Worm (Caenorhabditis elegans) whole organism, L4 larva: Measurements from ENCODE around the gene rib-1.

Experiments
- F44E2.7 ChIP-seq: fragments of 200-800 bp; sonication (Bioruptor generic); IDR thresholded peaks from 2 replicates; pipeline ENCODE4 v2.1.2; 2022; ENCODE audit warnings: missing genetic modification characterization, missing compliant biosample characterization
- R02D3.7 ChIP-seq: fragments of 150-350 bp; sonication (generic microtip); optimal IDR thresholded peaks from 3 replicates; lab custom pipeline; 2014; ENCODE audit warnings: missing biosample characterization, missing genetic modification characterization
- Y5F2A.4 ChIP-seq: fragments of 200-800 bp; sonication (Bioruptor generic); optimal IDR thresholded peaks from 2 replicates; lab custom pipeline; 2018; ENCODE audit warnings: mild to moderate bottlenecking, missing genetic modification characterization, missing compliant biosample characterization
- Y75B8A.6 ChIP-seq: fragments of 200-800 bp; sonication (Bioruptor generic); IDR thresholded peaks from 2 replicates; pipeline ENCODE4 v1.3.6; 2022; ENCODE audit warnings: missing genetic modification reagents, missing genetic modification characterization, missing compliant biosample characterization
- ZK337.2 ChIP-seq: fragments of 200-800 bp; sonication (Bioruptor generic); IDR thresholded peaks from 2 replicates; pipeline ENCODE4 v1.3.6; 2022; ENCODE audit warnings: missing genetic modification reagents, missing genetic modification characterization, missing compliant biosample characterization
- aha-1 ChIP-seq: fragments of 150-350 bp; peaks from one replicate; lab custom pipeline; 2014; ENCODE audit warnings: missing biosample characterization, missing genetic modification characterization
- ceh-44 ChIP-seq: fragments of 200-800 bp; sonication (Bioruptor generic); IDR thresholded peaks from 2 replicates; pipeline ENCODE4 v1.3.6; 2022; ENCODE audit warnings: missing genetic modification reagents, missing genetic modification characterization, missing compliant biosample characterization
- ctbp-1 ChIP-seq: fragments of 200-800 bp; sonication (Bioruptor generic); IDR thresholded peaks from 2 replicates; pipeline ENCODE4 v1.3.6; 2022; ENCODE audit warnings: missing genetic modification reagents, missing genetic modification characterization, missing compliant biosample characterization
- daf-16 ChIP-seq, 3 experiments: sonication (generic microtip); optimal IDR thresholded peaks; 2 replicates each; lab custom pipeline; 2016 to 2017; ENCODE audit warnings: missing genetic modification characterization in 3 of 3, missing genetic modification reagents in 3 of 3, mild to moderate bottlenecking in 2 of 3, missing compliant biosample characterization in 2 of 3, missing biosample characterization in 1 of 3, moderate library complexity in 1 of 3
- dmd-6 ChIP-seq: fragments of 200-800 bp; sonication (Bioruptor generic); IDR thresholded peaks from 2 replicates; pipeline ENCODE4 v1.3.6; 2022; ENCODE audit warnings: missing genetic modification reagents, missing genetic modification characterization, missing compliant biosample characterization
- dmd-8 ChIP-seq: fragments of 200-800 bp; sonication (Bioruptor generic); IDR thresholded peaks from 2 replicates; pipeline ENCODE4 v1.3.6; 2022; ENCODE audit warnings: missing genetic modification characterization, missing compliant biosample characterization
- dpl-1 ChIP-seq: fragments of 150-350 bp; optimal IDR thresholded peaks from 2 replicates; lab custom pipeline; 2014; ENCODE audit warnings: missing biosample characterization, missing genetic modification reagents, missing genetic modification characterization
- dve-1 ChIP-seq: sonication (generic microtip); optimal IDR thresholded peaks from 2 replicates; lab custom pipeline; 2017; ENCODE audit warnings: antibody characterized with exemption, mild to moderate bottlenecking, missing genetic modification characterization, missing compliant biosample characterization; ENCODE audit not compliant: insufficient read depth
- egl-43 ChIP-seq: fragments of 200-800 bp; sonication (Bioruptor generic); IDR thresholded peaks from 2 replicates; pipeline ENCODE4 v1.3.6; 2022; ENCODE audit warnings: missing genetic modification reagents, missing genetic modification characterization, missing compliant biosample characterization
- hlh-11 ChIP-seq: fragments of 200-800 bp; sonication (Bioruptor generic); optimal IDR thresholded peaks from 2 replicates; lab custom pipeline; 2018; ENCODE audit warnings: mild to moderate bottlenecking, missing genetic modification characterization, missing compliant biosample characterization
- hlh-30 ChIP-seq: sonication (generic microtip); optimal IDR thresholded peaks from 2 replicates; lab custom pipeline; 2017; ENCODE audit warnings: antibody characterized with exemption, mild to moderate bottlenecking, missing genetic modification characterization, missing compliant biosample characterization; ENCODE audit not compliant: insufficient read depth
- lim-7 ChIP-seq: fragments of 200-800 bp; sonication (Bioruptor generic); IDR thresholded peaks from 2 replicates; pipeline ENCODE4 v1.3.6; 2022; ENCODE audit warnings: missing genetic modification characterization, missing compliant biosample characterization
- lin-39 ChIP-seq: fragments of 150-350 bp; optimal IDR thresholded peaks from 2 replicates; lab custom pipeline; 2014; ENCODE audit warnings: missing biosample characterization, missing genetic modification reagents, missing genetic modification characterization
- madf-9 ChIP-seq: fragments of 200-800 bp; sonication (Bioruptor generic); conservative IDR thresholded peaks from 2 replicates; pipeline ENCODE4 v1.3.6; 2022; ENCODE audit warnings: missing genetic modification reagents, missing genetic modification characterization, missing compliant biosample characterization
- mdl-1 ChIP-seq, 2 experiments: fragments of 150-350 bp in 1 of 2; sonication (generic microtip) in 1 of 2; optimal IDR thresholded peaks; 2 replicates each; lab custom pipeline; 2014 to 2017; ENCODE audit warnings: missing biosample characterization in 2 of 2, missing genetic modification characterization in 2 of 2
- mxl-2 ChIP-seq: fragments of 200-800 bp; sonication (Bioruptor generic); conservative IDR thresholded peaks from 2 replicates; pipeline ENCODE4 v1.3.6; 2022; ENCODE audit warnings: missing genetic modification reagents, missing genetic modification characterization, missing compliant biosample characterization
- mxl-3 ChIP-seq: fragments of 200-800 bp; sonication (Bioruptor generic); optimal IDR thresholded peaks from 2 replicates; lab custom pipeline; 2018; ENCODE audit warnings: mild to moderate bottlenecking, missing genetic modification characterization, missing compliant biosample characterization
- nhr-10 ChIP-seq: fragments of 150-350 bp; optimal IDR thresholded peaks from 2 replicates; lab custom pipeline; 2014; ENCODE audit warnings: missing biosample characterization, missing genetic modification characterization
- nhr-237 ChIP-seq: sonication (generic microtip); optimal IDR thresholded peaks from 2 replicates; lab custom pipeline; 2017; ENCODE audit warnings: missing biosample characterization, missing genetic modification characterization
- nhr-28 ChIP-seq: fragments of 150-350 bp; optimal IDR thresholded peaks from 2 replicates; lab custom pipeline; 2014; ENCODE audit warnings: missing biosample characterization, missing genetic modification characterization
- nhr-41 ChIP-seq: fragments of 200-800 bp; sonication (Bioruptor generic); IDR thresholded peaks from 2 replicates; pipeline ENCODE4 v1.3.6; 2022; ENCODE audit warnings: missing genetic modification reagents, missing genetic modification characterization, missing compliant biosample characterization
- php-3 ChIP-seq: fragments of 200-800 bp; sonication (Bioruptor generic); IDR thresholded peaks from 2 replicates; pipeline ENCODE4 v1.3.6; 2022; ENCODE audit warnings: missing genetic modification reagents, missing genetic modification characterization, missing compliant biosample characterization
- pqm-1 ChIP-seq: sonication (generic microtip); optimal IDR thresholded peaks from 2 replicates; lab custom pipeline; 2017; ENCODE audit warnings: missing biosample characterization, missing genetic modification characterization
- rbr-2 ChIP-seq: sonication (generic microtip); optimal IDR thresholded peaks from 2 replicates; lab custom pipeline; 2016; ENCODE audit warnings: missing genotype, missing genetic modification characterization, missing compliant biosample characterization
- set-16 ChIP-seq: fragments of 200-800 bp; sonication (Bioruptor generic); IDR thresholded peaks from 2 replicates; pipeline ENCODE4 v1.3.6; 2022; ENCODE audit warnings: missing genetic modification reagents, missing genetic modification characterization, missing compliant biosample characterization
- spr-1 ChIP-seq: sonication (generic microtip); optimal IDR thresholded peaks from 2 replicates; lab custom pipeline; 2016; ENCODE audit warnings: mild to moderate bottlenecking, missing genetic modification characterization, missing compliant biosample characterization
- unc-130 ChIP-seq: sonication (generic microtip); optimal IDR thresholded peaks from 2 replicates; lab custom pipeline; 2016; ENCODE audit warnings: missing genetic modification reagents, missing genetic modification characterization, missing compliant biosample characterization
- unc-62 ChIP-seq, 3 experiments: fragments of 150-350 bp in 1 of 3; sonication (generic microtip); optimal IDR thresholded peaks in 2 of 3; peaks in 1 of 3; 1 replicate in 1 of 3; 2 replicates in 2 of 3; lab custom pipeline; 2014 to 2017; ENCODE audit warnings: missing biosample characterization in 3 of 3, missing genetic modification characterization in 3 of 3, missing genetic modification reagents in 3 of 3, missing genotype in 1 of 3
- ztf-7 ChIP-seq: fragments of 150-350 bp; optimal IDR thresholded peaks from 2 replicates; lab custom pipeline; 2014; ENCODE audit warnings: missing biosample characterization, missing genetic modification characterization

Gene rib-1

ce11 chrIV:11620909-11621308, 42.3 kb downstream of the rib-1 start, which contains the start of gene dsl-5:
TSS of gene dsl-5 (minus strand) at chrIV:11621009.
- TF ChIP-seq R02D3.7 (tag; lab: Kevin White, UChicago) (no peak), dmd-8 (GFP tag; lab: Robert Waterston, UW) (no peak), Y5F2A.4 (GFP tag; lab: Kevin White, UChicago) (no peak), ctbp-1 (GFP tag; lab: Robert Waterston, UW) (no peak), mdl-1 (tag; optimal IDR thresholded peaks at IDR 0.05; lab: Kevin White, UChicago) (no peak), lin-39 (no peak), nhr-28 (tag; lab: Kevin White, UChicago) (no peak), rbr-2 (no peak)

- TF ChIP-seq nhr-237 (no peak), F44E2.7 (GFP tag; lab: Robert Waterston, UW) (no peak), egl-43 (GFP tag; lab: Robert Waterston, UW) (no peak), daf-16 (GFP tag; optimal IDR thresholded peaks at IDR 0.05; lab: Kevin White, UChicago) (no peak), daf-16 (tag; optimal IDR thresholded peaks at IDR 0.05; lab: Kevin White, UChicago) (peak; percentile 61), unc-62 (GFP tag; optimal IDR thresholded peaks at IDR 0.05 in 1 of 2; lab: Kevin White, UChicago) (peak in 1 of 2 experiments; percentile 62), unc-62 (tag; optimal IDR thresholded peaks at IDR 0.05; lab: Kevin White, UChicago) (no peak), dve-1 (tag; lab: Kevin White, UChicago) (peak; percentile 2), unc-130 (no peak), Y75B8A.6 (GFP tag; lab: Robert Waterston, UW) (no peak), nhr-10 (tag; lab: Kevin White, UChicago) (no peak), nhr-28 (tag; lab: Kevin White, UChicago) (no peak), lin-39 (no peak), set-16 (GFP tag; lab: Robert Waterston, UW) (no peak)
Measured at ce11 chrIV:11622336-11622735, 43.7 kb downstream of the rib-1 start.

- TF ChIP-seq dve-1 (tag; lab: Kevin White, UChicago) (peak; percentile 42), unc-62 (GFP tag; optimal IDR thresholded peaks at IDR 0.05 in 1 of 2; lab: Kevin White, UChicago) (no peak), unc-62 (tag; optimal IDR thresholded peaks at IDR 0.05; lab: Kevin White, UChicago) (no peak), mxl-3 (no peak), nhr-28 (tag; lab: Kevin White, UChicago) (peak; percentile 36), daf-16 (GFP tag; optimal IDR thresholded peaks at IDR 0.05; lab: Kevin White, UChicago) (no peak), daf-16 (tag; optimal IDR thresholded peaks at IDR 0.05; lab: Kevin White, UChicago) (peak; percentile 33), dmd-6 (peak; percentile 40), spr-1 (no peak), set-16 (GFP tag; lab: Robert Waterston, UW) (no peak), hlh-11 (peak; percentile 30), php-3 (no peak), nhr-237 (no peak)
Measured at ce11 chrIV:11623060-11623459, 44.5 kb downstream of the rib-1 start, which contains the start of gene lys-4. TSS of gene lys-4 (minus strand) at chrIV:11623174.

ce11 chrIV:11623759-11624287, 45.2 kb downstream of the rib-1 start:
- TF ChIP-seq ztf-7 (tag; lab: Kevin White, UChicago), result no peak
- TF ChIP-seq daf-16 (GFP tag; optimal IDR thresholded peaks at IDR 0.05; lab: Kevin White, UChicago), result no peak
- TF ChIP-seq daf-16 (tag; optimal IDR thresholded peaks at IDR 0.05; lab: Kevin White, UChicago), result peak; percentile 37
- TF ChIP-seq pqm-1 (tag; lab: Kevin White, UChicago), result peak; percentile 65
- no peak for TF ChIP-seq nhr-41
- TF ChIP-seq dmd-6, result peak; percentile 70
- TF ChIP-seq hlh-30 (tag; lab: Kevin White, UChicago), result peak; percentile 32
- peak; percentile 59 for TF ChIP-seq hlh-11
- peak; percentile 61 for TF ChIP-seq nhr-28 (tag; lab: Kevin White, UChicago)
- peak in 1 of 2 experiments; percentile 88 for TF ChIP-seq unc-62 (GFP tag; optimal IDR thresholded peaks at IDR 0.05 in 1 of 2; lab: Kevin White, UChicago)
- TF ChIP-seq unc-62 (tag; optimal IDR thresholded peaks at IDR 0.05; lab: Kevin White, UChicago), result no peak
- TF ChIP-seq Y5F2A.4 (GFP tag; lab: Kevin White, UChicago), result no peak
- TF ChIP-seq lim-7 (GFP tag; lab: Robert Waterston, UW), result no peak
- peak; percentile 67 for TF ChIP-seq dve-1 (tag; lab: Kevin White, UChicago)
- TF ChIP-seq ZK337.2 (GFP tag; lab: Robert Waterston, UW), result no peak
- TF ChIP-seq dpl-1 (GFP tag; lab: Kevin White, UChicago), result no peak
- TF ChIP-seq aha-1 (tag; lab: Kevin White, UChicago), result peak; percentile 74
- TF ChIP-seq mxl-2 (GFP tag; lab: Robert Waterston, UW), result no peak
- TF ChIP-seq ceh-44 (GFP tag; lab: Robert Waterston, UW), result no peak
- TF ChIP-seq madf-9, result no peak
